Worm (Caenorhabditis elegans) whole organism, dauer: ENCODE data around the gene R08A2.7.
"Not testable (repeated sequence)": the region's sequence is repeated elsewhere in the genome, so short reads cannot be mapped to it uniquely, and the experiment has no call there.

Experiments used
- unc-62 ChIP-seq: sonication (generic microtip); optimal IDR thresholded peaks from 2 replicates; lab custom pipeline; 2017; ENCODE audit warnings: missing biosample characterization, missing genetic modification reagents, missing genetic modification characterization

R08A2.7 gene

ce11 chrV:14744824-14745223 lies 21.7 kb downstream of the R08A2.7 start:
- no peak for TF ChIP-seq unc-62

ce11 chrV:14746975-14747374 lies 23.9 kb downstream of the R08A2.7 start:
- no peak for TF ChIP-seq unc-62

- no peak for TF ChIP-seq unc-62
Observed at ce11 chrV:14748608-14749137, 25.6 kb downstream of the R08A2.7 start, which contains the start of the genes lipl-8 and Y50E8A.22. Gene lipl-8 (minus strand): TSS chrV:14748708. Gene Y50E8A.22 (minus strand): TSS chrV:14749087.

- TF ChIP-seq unc-62 = not testable (repeated sequence)
Observed at ce11 chrV:14750357-14750756, 27.2 kb downstream of the R08A2.7 start, which contains the start of gene nspa-10. Gene nspa-10 (minus strand): TSS chrV:14750457.

- TF ChIP-seq unc-62 = no peak
Observed at ce11 chrV:14762563-14762962, 39.4 kb downstream of the R08A2.7 start.

- TF ChIP-seq unc-62 = no peak
Observed at ce11 chrV:14763582-14763981, 40.5 kb downstream of the R08A2.7 start.

ce11 chrV:14773048-14773447 lies 49.9 kb downstream of the R08A2.7 start, which contains the start of gene haf-7:
Gene haf-7 (plus strand): TSS chrV:14773258.
- TF ChIP-seq unc-62 = no peak
